Worm (Caenorhabditis elegans): ENCODE data around the gene srw-107.
A peak's percentile ranks its signal among the peaks of the same experiment; 100 is the strongest.

The srw-107 gene

ce11 chrV:532046-532445 is 10.6 kb upstream of the srw-107 start, which contains the start of gene nhr-58:
Gene nhr-58, plus strand, starts transcription at chrV:532259.
- TF ChIP-seq pha-4 (tag; optimal IDR thresholded peaks at IDR 0.05): no peak
- TF ChIP-seq K09A11.1 (tag; optimal IDR thresholded peaks at IDR 0.05; ENCODE audit: insufficient read depth): no peak
- no peak for TF ChIP-seq ceh-18 (tag; optimal IDR thresholded peaks at IDR 0.05)
- no peak for TF ChIP-seq C38D4.7 (GFP tag; optimal IDR thresholded peaks at IDR 0.05)
- TF ChIP-seq sdc-2 (tag; optimal IDR thresholded peaks at IDR 0.05): no peak
- peak; percentile 67 for TF ChIP-seq unc-55 (GFP tag; optimal IDR thresholded peaks at IDR 0.05)
- peak; percentile 34 for TF ChIP-seq nfya-1 (tag; optimal IDR thresholded peaks at IDR 0.05)
- no peak for TF ChIP-seq pqm-1 (tag; optimal IDR thresholded peaks at IDR 0.05)
- TF ChIP-seq dmd-4 (tag; optimal IDR thresholded peaks at IDR 0.05; ENCODE audit: borderline replicate concordance): no peak
- TF ChIP-seq ttx-3 (tag; optimal IDR thresholded peaks at IDR 0.05): no peak
- TF ChIP-seq unc-42 (tag; optimal IDR thresholded peaks at IDR 0.05): no peak
- no peak for TF ChIP-seq hlh-30 (tag; optimal IDR thresholded peaks at IDR 0.05; ENCODE audit: insufficient read depth)
- TF ChIP-seq ceh-45 (GFP tag; IDR thresholded peaks at IDR 0.05): no peak
- no peak for TF ChIP-seq odd-2 (tag; optimal IDR thresholded peaks at IDR 0.05)
- TF ChIP-seq ceh-31 (tag; optimal IDR thresholded peaks at IDR 0.05): peak; percentile 38
- TF ChIP-seq ceh-9 (tag; optimal IDR thresholded peaks at IDR 0.05): no peak
- TF ChIP-seq sox-2 (GFP tag; IDR thresholded peaks at IDR 0.05): no peak
- no peak for TF ChIP-seq lin-11 (tag; optimal IDR thresholded peaks at IDR 0.05)
- no peak for TF ChIP-seq ref-2 (tag; optimal IDR thresholded peaks at IDR 0.05)
- TF ChIP-seq ama-1 (optimal IDR thresholded peaks at IDR 0.05): no peak
- no peak for TF ChIP-seq C08G9.2 (tag; optimal IDR thresholded peaks at IDR 0.05)
- TF ChIP-seq nhr-11 (tag; optimal IDR thresholded peaks at IDR 0.05): no peak
- no peak for TF ChIP-seq ceh-34 (tag; optimal IDR thresholded peaks at IDR 0.05)
- no peak for TF ChIP-seq ceh-24 (tag; optimal IDR thresholded peaks at IDR 0.05)
- TF ChIP-seq tbx-2 (tag; optimal IDR thresholded peaks at IDR 0.05): peak; percentile 38
- TF ChIP-seq zip-5 (tag; optimal IDR thresholded peaks at IDR 0.05): no peak
- no peak for TF ChIP-seq che-1 (tag; optimal IDR thresholded peaks at IDR 0.05)
- no peak for TF ChIP-seq mec-3 (tag; optimal IDR thresholded peaks at IDR 0.05; ENCODE audit: borderline replicate concordance)
- TF ChIP-seq pag-3 (tag; optimal IDR thresholded peaks at IDR 0.05; ENCODE audit: borderline replicate concordance): no peak
- TF ChIP-seq hlh-8 (tag; optimal IDR thresholded peaks at IDR 0.05): no peak
- no peak for TF ChIP-seq unc-3 (GFP tag; conservative IDR thresholded peaks at IDR 0.05)
- no peak for TF ChIP-seq unc-3 (tag; optimal IDR thresholded peaks at IDR 0.05)
- no peak for TF ChIP-seq eyg-1 (tag; optimal IDR thresholded peaks at IDR 0.05)
- TF ChIP-seq K02D7.2 (tag; optimal IDR thresholded peaks at IDR 0.05): no peak
- TF ChIP-seq ceh-19 (GFP tag; optimal IDR thresholded peaks at IDR 0.05): no peak
- TF ChIP-seq ceh-6 (GFP tag; optimal IDR thresholded peaks at IDR 0.05): no peak
- peak; percentile 72 for TF ChIP-seq elt-2 (tag; optimal IDR thresholded peaks at IDR 0.05)
- TF ChIP-seq pax-1 (tag; optimal IDR thresholded peaks at IDR 0.05): peak; percentile 21
- TF ChIP-seq ets-4 (tag; optimal IDR thresholded peaks at IDR 0.05): no peak

- TF ChIP-seq pros-1 (tag; optimal IDR thresholded peaks at IDR 0.05) (no peak), lim-6 (tag; optimal IDR thresholded peaks at IDR 0.05) (no peak), nhr-232 (tag; optimal IDR thresholded peaks at IDR 0.05) (no peak), fax-1 (tag; optimal IDR thresholded peaks at IDR 0.05) (no peak), ceh-19 (GFP tag; optimal IDR thresholded peaks at IDR 0.05) (no peak), madf-2 (tag; optimal IDR thresholded peaks at IDR 0.05) (no peak), ama-1 (optimal IDR thresholded peaks at IDR 0.05) (no peak), rnt-1 (tag; optimal IDR thresholded peaks at IDR 0.05) (no peak), ceh-30 (tag; optimal IDR thresholded peaks at IDR 0.05) (no peak)
These were observed 6.2 kb upstream of the srw-107 start, which contains the start of gene srw-108 for ce11 chrV:527602-528001. Gene srw-108, plus strand, starts transcription at chrV:527902.
